Worm (Caenorhabditis elegans): ENCODE measurements around the gene ccdc-55.

DNA sequence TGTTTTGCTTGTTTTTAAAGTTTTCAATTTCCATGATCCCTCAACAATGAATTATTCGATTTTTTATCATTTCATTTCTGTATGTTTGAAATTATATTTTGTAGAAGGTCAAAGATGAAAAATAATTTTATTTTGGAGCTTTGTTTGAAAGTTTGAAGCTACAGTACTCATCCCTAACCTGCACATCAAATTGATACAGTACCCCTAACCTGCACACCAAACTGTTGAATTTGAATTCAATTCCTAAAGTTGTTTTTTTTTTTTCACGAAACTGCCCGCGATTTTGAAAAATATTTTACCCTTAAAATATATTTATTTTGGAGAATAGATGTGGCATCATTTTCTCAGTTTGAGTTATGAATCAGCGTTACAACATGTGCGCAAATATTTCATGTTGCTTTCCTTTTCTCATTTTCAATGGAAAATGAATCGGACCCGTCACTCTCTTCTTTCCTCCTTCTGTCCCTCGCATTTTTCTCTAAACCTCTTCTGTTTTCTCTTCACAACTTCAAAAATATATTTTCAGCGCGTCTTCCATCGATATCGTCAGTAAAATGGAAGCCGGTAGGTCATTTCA lies 37.3 kb upstream of the ccdc-55 start, which contains the start of gene R74.8:
- TF ChIP-seq unc-39 (tag; optimal IDR thresholded peaks at IDR 0.05): no peak
- TF ChIP-seq lin-39 (tag; optimal IDR thresholded peaks at IDR 0.05): no peak
- no peak for TF ChIP-seq gei-8 (GFP tag; optimal IDR thresholded peaks at IDR 0.05)
- no peak for TF ChIP-seq mep-1 (tag; optimal IDR thresholded peaks at IDR 0.05)
- no peak for TF ChIP-seq skn-1 (tag; optimal IDR thresholded peaks at IDR 0.05)
- no peak for TF ChIP-seq ama-1 (optimal IDR thresholded peaks at IDR 0.05)
- no peak for TF ChIP-seq zag-1 (tag; optimal IDR thresholded peaks at IDR 0.05)
- no peak for TF ChIP-seq php-3 (GFP tag; IDR thresholded peaks at IDR 0.05)
- no peak for TF ChIP-seq unc-62 (GFP tag; optimal IDR thresholded peaks at IDR 0.05 in 1 of 2)
- no peak for TF ChIP-seq unc-62 (tag; optimal IDR thresholded peaks at IDR 0.05)
- no peak for TF ChIP-seq mxl-2 (GFP tag; conservative IDR thresholded peaks at IDR 0.05)
- TF ChIP-seq nhr-28 (tag; optimal IDR thresholded peaks at IDR 0.05): no peak

All from whole organism, L4 larva.